Worm (Caenorhabditis elegans) whole organism, dauer: ENCODE data around the gene lurp-2.

Source experiments
- unc-62 ChIP-seq: sonication (generic microtip); optimal IDR thresholded peaks from 2 replicates; lab custom pipeline; 2017; ENCODE audit warnings: missing biosample characterization, missing genetic modification reagents, missing genetic modification characterization

Gene lurp-2

DNA sequence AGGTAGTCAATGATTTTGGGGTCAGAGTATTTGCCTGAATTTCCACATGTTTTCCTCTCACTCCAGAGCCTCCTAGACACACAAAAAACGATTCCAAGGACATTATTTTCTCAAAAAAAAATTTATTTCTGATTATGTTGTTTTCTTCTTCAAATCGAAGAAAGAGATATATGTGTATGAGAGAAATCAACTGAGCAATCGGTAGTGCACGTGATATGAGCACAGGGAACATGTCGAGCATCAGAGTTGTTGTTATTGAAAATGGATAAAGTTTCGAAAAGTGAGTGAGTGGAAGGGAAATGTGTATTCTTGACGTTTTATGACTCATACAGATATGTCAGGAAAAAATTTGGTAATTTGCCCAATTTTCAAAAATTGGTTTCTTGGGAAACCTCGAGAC is 18.6 kb downstream of the lurp-2 start:
- no peak for TF ChIP-seq unc-62 (GFP tag; lab: Kevin White, UChicago)

DNA sequence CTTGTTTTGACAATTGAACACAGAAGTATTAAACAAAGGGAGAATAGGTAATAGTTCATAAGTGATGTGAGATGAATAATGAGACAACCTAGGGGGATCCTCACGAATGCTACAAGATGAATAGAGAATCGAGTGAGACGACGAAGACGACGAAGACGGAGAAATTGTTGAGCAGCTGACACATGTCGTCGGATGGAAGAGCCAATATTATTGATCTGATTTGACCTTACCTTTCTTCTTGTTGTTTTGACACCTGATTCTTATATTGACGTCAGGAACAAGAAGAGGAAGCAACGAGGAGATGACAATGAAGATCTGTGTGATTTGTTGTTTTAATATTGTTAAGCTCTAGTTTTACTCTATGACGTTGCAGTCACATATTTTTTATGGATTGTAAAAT is 20.0 kb downstream of the lurp-2 start, which contains the start of gene T10G3.1:
TSS of gene T10G3.1 (minus strand) at position 213 of the 400 bp plus-strand sequence.
- no peak for TF ChIP-seq unc-62 (GFP tag; lab: Kevin White, UChicago)

DNA sequence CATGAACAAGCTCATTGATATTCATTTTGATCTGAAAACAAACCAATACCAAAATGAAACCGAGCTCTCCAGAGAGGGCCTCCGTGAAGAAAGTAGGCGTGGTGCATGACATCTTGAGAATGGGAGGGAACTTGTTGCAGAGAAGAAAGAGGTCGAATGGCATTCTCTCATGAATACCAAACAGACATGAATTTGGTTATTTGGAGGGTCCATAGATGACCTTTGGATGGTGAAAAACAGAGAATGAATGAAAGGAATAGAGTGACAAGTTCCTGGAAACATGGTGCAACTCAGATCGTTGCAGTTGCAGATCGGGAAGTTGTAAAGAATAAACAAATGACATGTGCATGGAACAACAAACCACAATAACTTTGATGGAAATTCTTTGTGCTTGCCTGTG is 22.9 kb downstream of the lurp-2 start, which contains the start of gene T10G3.8:
TSS of gene T10G3.8 (minus strand) at position 101 of the 400 bp plus-strand sequence.
- TF ChIP-seq unc-62 (GFP tag; lab: Kevin White, UChicago) = no peak

- TF ChIP-seq unc-62 (GFP tag; lab: Kevin White, UChicago) = no peak
Measured at ce11 chrV:13479766-13480165, 26.3 kb downstream of the lurp-2 start, which contains the start of gene T10G3.2. Gene T10G3.2, minus strand, starts transcription at chrV:13479866.

- no peak for TF ChIP-seq unc-62 (GFP tag; lab: Kevin White, UChicago)
Measured at ce11 chrV:13484339-13484738, 30.9 kb downstream of the lurp-2 start, which contains the start of gene T10G3.4. Gene T10G3.4, minus strand, starts transcription at chrV:13484439.

- no peak for TF ChIP-seq unc-62 (GFP tag; lab: Kevin White, UChicago)
Measured at ce11 chrV:13485732-13486131, 32.3 kb downstream of the lurp-2 start.

DNA sequence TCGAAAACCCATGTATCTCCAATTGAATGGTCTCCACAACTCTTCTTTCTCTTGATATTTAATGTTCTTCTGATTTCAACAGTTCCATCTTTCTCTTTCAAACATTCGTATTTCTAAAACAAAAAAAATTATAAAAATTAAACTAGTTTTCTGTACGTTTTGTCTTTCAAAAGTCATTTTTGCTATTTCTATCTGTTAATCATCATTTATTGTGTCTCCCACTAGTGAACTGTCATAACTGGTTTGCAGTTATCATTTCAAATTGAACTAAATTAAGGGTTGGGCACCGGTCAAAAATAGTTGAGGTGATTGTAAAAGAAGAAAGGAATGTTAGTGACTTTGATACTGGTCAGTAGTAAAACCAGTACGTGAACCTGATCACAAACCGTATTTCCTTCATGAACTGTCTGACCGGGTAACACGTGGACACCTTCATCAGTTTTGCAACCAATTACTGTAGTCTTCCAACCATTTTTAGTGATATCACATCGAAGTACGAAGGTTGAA is 34.9 kb downstream of the lurp-2 start:
- no peak for TF ChIP-seq unc-62 (GFP tag; lab: Kevin White, UChicago)

- no peak for TF ChIP-seq unc-62 (GFP tag; lab: Kevin White, UChicago)
Measured at ce11 chrV:13489830-13490229, 36.4 kb downstream of the lurp-2 start, which contains the start of gene T10G3.3. Gene T10G3.3, minus strand, starts transcription at chrV:13490199.

DNA sequence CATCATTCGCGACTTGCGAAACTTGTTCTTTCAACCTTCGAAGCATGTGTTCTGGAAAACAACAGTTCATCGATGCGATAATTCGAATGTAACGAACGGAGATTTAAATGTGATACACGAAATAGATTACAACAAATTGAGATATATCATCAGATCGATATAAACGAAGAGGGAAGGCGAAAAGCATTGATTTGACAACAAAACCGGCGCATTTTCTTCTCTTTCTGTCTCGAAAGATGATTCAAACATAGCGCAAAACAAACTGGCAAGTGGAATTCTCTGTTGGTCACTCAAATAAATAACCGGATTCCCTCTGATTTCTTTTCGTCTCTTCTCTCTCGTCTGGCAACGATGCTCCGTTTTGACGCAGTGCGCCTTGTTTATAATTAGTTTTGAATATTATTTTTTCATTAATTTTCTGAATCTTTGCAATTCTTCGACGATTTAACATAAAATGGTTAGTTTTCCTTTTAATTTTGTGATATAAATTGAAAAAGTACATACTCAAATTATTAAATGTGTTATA is 44.0 kb downstream of the lurp-2 start, which contains the start of the genes eea-1 and gut-2:
TSS of gene eea-1 (minus strand) at position 51 of the 526 bp plus-strand sequence.
TSS of gene gut-2 (plus strand) at position 369 of the 526 bp plus-strand sequence.
- no peak for TF ChIP-seq unc-62 (GFP tag; lab: Kevin White, UChicago)

ce11 chrV:13499227-13499626 is 45.8 kb downstream of the lurp-2 start:
- TF ChIP-seq unc-62 (GFP tag; lab: Kevin White, UChicago) = no peak
